Fruit fly (Drosophila melanogaster) whole organism, embryonic: ENCODE data around the gene CG13409.

Source experiments
- Adf1 ChIP-seq: fragments of 200-800 bp; sonication (Bioruptor generic); IDR thresholded peaks from 2 replicates; pipeline ENCODE4 v1.3.6; 2022; ENCODE audit warnings: missing biosample characterization, missing genetic modification characterization
- CG10321 ChIP-seq: fragments of 200-800 bp; sonication (Bioruptor generic); IDR thresholded peaks from 2 replicates; pipeline ENCODE4 v1.3.6; 2022; ENCODE audit warnings: missing biosample characterization, missing genetic modification characterization
- CG12071 ChIP-seq: fragments of 200-800 bp; sonication (Bioruptor generic); optimal IDR thresholded peaks from 3 replicates; lab custom pipeline; 2018; ENCODE audit warnings: missing biosample characterization, mild to moderate bottlenecking, missing genetic modification characterization
- CG13123 ChIP-seq: fragments of 200-800 bp; sonication (Bioruptor generic); optimal IDR thresholded peaks from 2 replicates; lab custom pipeline; 2016; ENCODE audit warnings: missing biosample characterization, missing genetic modification characterization
- CG14667 ChIP-seq: fragments of 200-800 bp; sonication (Bioruptor generic); IDR thresholded peaks from 2 replicates; pipeline ENCODE4 v1.3.6; 2022; ENCODE audit warnings: missing biosample characterization, missing genetic modification characterization
- CG15011 ChIP-seq: fragments of 200-800 bp; sonication (Bioruptor generic); optimal IDR thresholded peaks from 3 replicates; lab custom pipeline; 2018; ENCODE audit warnings: missing biosample characterization, mild to moderate bottlenecking, missing genetic modification characterization
- CG15269 ChIP-seq: fragments of 200-800 bp; sonication (Bioruptor generic); optimal IDR thresholded peaks from 2 replicates; lab custom pipeline; 2018; ENCODE audit warnings: missing biosample characterization, mild to moderate bottlenecking, missing genetic modification characterization, moderate library complexity
- CG15479 ChIP-seq: fragments of 200-800 bp; sonication (Bioruptor generic); optimal IDR thresholded peaks from 3 replicates; lab custom pipeline; 2019; ENCODE audit warnings: missing biosample characterization, mild to moderate bottlenecking, missing genetic modification characterization, moderate library complexity
- CG2120 ChIP-seq: fragments of 200-800 bp; sonication (Bioruptor generic); optimal IDR thresholded peaks from 3 replicates; lab custom pipeline; 2016; ENCODE audit warnings: missing biosample characterization, missing genetic modification characterization
- CG31388 ChIP-seq: fragments of 200-800 bp; sonication (Bioruptor generic); optimal IDR thresholded peaks from 2 replicates; lab custom pipeline; 2016; ENCODE audit warnings: missing biosample characterization, missing genetic modification characterization
- CG3838 ChIP-seq: fragments of 200-800 bp; sonication (Bioruptor generic); optimal IDR thresholded peaks from 3 replicates; lab custom pipeline; 2016; ENCODE audit warnings: missing biosample characterization, missing genetic modification characterization
- CG4328 ChIP-seq: fragments of 200-800 bp; sonication (Bioruptor generic); optimal IDR thresholded peaks from 3 replicates; lab custom pipeline; 2017; ENCODE audit warnings: missing biosample characterization, missing genetic modification reagents, missing genetic modification characterization
- CG4820 ChIP-seq: fragments of 200-800 bp; sonication (Bioruptor generic); optimal IDR thresholded peaks from 3 replicates; lab custom pipeline; 2016; ENCODE audit warnings: missing biosample characterization, missing genetic modification characterization
- CG4854 ChIP-seq: fragments of 200-800 bp; sonication (Bioruptor generic); optimal IDR thresholded peaks from 2 replicates; lab custom pipeline; 2016; ENCODE audit warnings: missing biosample characterization, missing genetic modification characterization, inconsistent platforms
- CG7745 ChIP-seq: fragments of 200-800 bp; sonication (Bioruptor generic); optimal IDR thresholded peaks from 2 replicates; lab custom pipeline; 2018; ENCODE audit warnings: missing biosample characterization, mild to moderate bottlenecking, missing genetic modification characterization, moderate library complexity
- CG7963 ChIP-seq: fragments of 200-800 bp; sonication (Bioruptor generic); IDR thresholded peaks from 3 replicates; pipeline ENCODE4 v1.3.6; 2022; ENCODE audit warnings: missing biosample characterization, missing genetic modification characterization; ENCODE audit not compliant: partially characterized antibody
- CG8944 ChIP-seq: fragments of 200-800 bp; sonication (Bioruptor generic); optimal IDR thresholded peaks from 3 replicates; lab custom pipeline; 2016; ENCODE audit warnings: missing biosample characterization, missing genetic modification characterization
- Dfd ChIP-seq, 2 experiments: fragments of >200 bp; optimal IDR thresholded peaks; 2 replicates each; lab custom pipeline; 2017; ENCODE audit warnings: missing biosample characterization in 2 of 2, missing genetic modification characterization in 2 of 2
- Doc3 ChIP-seq: fragments of 200-800 bp; sonication (Bioruptor generic); IDR thresholded peaks from 3 replicates; pipeline ENCODE4 v1.3.6; 2022; ENCODE audit warnings: missing biosample characterization, missing genetic modification characterization; ENCODE audit not compliant: partially characterized antibody
- Dp ChIP-seq: fragments of 200-800 bp; sonication (Bioruptor generic); optimal IDR thresholded peaks from 2 replicates; lab custom pipeline; 2018; ENCODE audit warnings: missing biosample characterization, mild to moderate bottlenecking, missing genetic modification characterization, moderate library complexity
- Gug ChIP-seq: fragments of 200-800 bp; sonication (Bioruptor generic); IDR thresholded peaks from 4 replicates; pipeline ENCODE4 v1.3.6; 2022; ENCODE audit warnings: missing biosample characterization, missing genetic modification characterization
- Hey ChIP-seq: fragments of 200-800 bp; sonication (Bioruptor generic); optimal IDR thresholded peaks from 3 replicates; lab custom pipeline; 2018; ENCODE audit warnings: missing biosample characterization, mild to moderate bottlenecking, missing genetic modification characterization
- HmgZ ChIP-seq: fragments of 200-800 bp; sonication (Bioruptor generic); optimal IDR thresholded peaks from 2 replicates; lab custom pipeline; 2018; ENCODE audit warnings: missing biosample characterization, mild to moderate bottlenecking, missing genetic modification characterization
- MESR4 ChIP-seq: fragments of 200-800 bp; sonication (Bioruptor generic); optimal IDR thresholded peaks from 2 replicates; lab custom pipeline; 2018; ENCODE audit warnings: missing biosample characterization, mild to moderate bottlenecking, missing genetic modification characterization, moderate library complexity
- Mes4 ChIP-seq: fragments of 200-800 bp; sonication (Bioruptor generic); optimal IDR thresholded peaks from 2 replicates; lab custom pipeline; 2016; ENCODE audit warnings: missing biosample characterization, missing genetic modification characterization
- Oli ChIP-seq: fragments of 200-800 bp; sonication (Bioruptor generic); optimal IDR thresholded peaks from 2 replicates; lab custom pipeline; 2018; ENCODE audit warnings: missing biosample characterization, mild to moderate bottlenecking, missing genetic modification characterization, moderate library complexity
- Poxn ChIP-seq: fragments of 200-800 bp; sonication (Bioruptor generic); IDR thresholded peaks from 2 replicates; pipeline ENCODE4 v1.3.6; 2022; ENCODE audit warnings: missing biosample characterization, missing genetic modification characterization
- Rx ChIP-seq: fragments of 200-800 bp; sonication (Bioruptor generic); IDR thresholded peaks from 2 replicates; pipeline ENCODE4 v1.3.6; 2022; ENCODE audit warnings: missing biosample characterization, missing genetic modification characterization
- Sry-β ChIP-seq: fragments of 200-800 bp; sonication (Bioruptor generic); optimal IDR thresholded peaks from 2 replicates; lab custom pipeline; 2018; ENCODE audit warnings: missing biosample characterization, mild to moderate bottlenecking, missing genetic modification characterization, moderate library complexity
- al ChIP-seq: fragments of 200-800 bp; sonication (Bioruptor generic); IDR thresholded peaks from 2 replicates; pipeline ENCODE4 v1.3.6; 2022; ENCODE audit warnings: missing biosample characterization, missing genetic modification characterization
- amos ChIP-seq: fragments of 200-800 bp; sonication (Bioruptor generic); IDR thresholded peaks from 2 replicates; pipeline ENCODE4 v1.3.6; 2022; ENCODE audit warnings: missing biosample characterization, missing genetic modification characterization; ENCODE audit not compliant: partially characterized antibody
- ash1 ChIP-seq: fragments of 200-800 bp; sonication (Bioruptor generic); optimal IDR thresholded peaks from 2 replicates; lab custom pipeline; 2018; ENCODE audit warnings: missing biosample characterization, mild to moderate bottlenecking, missing genetic modification characterization
- bcd ChIP-seq: fragments of 200-800 bp; sonication (Bioruptor generic); optimal IDR thresholded peaks from 2 replicates; lab custom pipeline; 2017; ENCODE audit warnings: missing biosample characterization, mild to moderate bottlenecking, missing genetic modification characterization
- cg ChIP-seq: fragments of 200-800 bp; sonication (Bioruptor generic); optimal IDR thresholded peaks from 3 replicates; lab custom pipeline; 2019; ENCODE audit warnings: missing biosample characterization, mild to moderate bottlenecking, missing genetic modification characterization, moderate library complexity
- dati ChIP-seq: fragments of 200-800 bp; sonication (Bioruptor generic); IDR thresholded peaks from 2 replicates; pipeline ENCODE4 v1.3.6; 2022; ENCODE audit warnings: missing biosample characterization, missing genetic modification characterization
- disco-r ChIP-seq: fragments of 200-800 bp; sonication (Bioruptor generic); optimal IDR thresholded peaks from 2 replicates; lab custom pipeline; 2016; ENCODE audit warnings: missing biosample characterization, missing genetic modification characterization
- dmrt11E ChIP-seq: fragments of 200-800 bp; sonication (Bioruptor generic); optimal IDR thresholded peaks from 3 replicates; lab custom pipeline; 2018; ENCODE audit warnings: missing biosample characterization, mild to moderate bottlenecking, missing genetic modification characterization, moderate library complexity
- ewg ChIP-seq: fragments of 200-800 bp; sonication (Bioruptor generic); optimal IDR thresholded peaks from 3 replicates; lab custom pipeline; 2017; ENCODE audit warnings: mild to moderate bottlenecking, missing biosample characterization, missing genetic modification reagents, missing genetic modification characterization
- fd3F ChIP-seq: fragments of 200-800 bp; sonication (Bioruptor generic); optimal IDR thresholded peaks from 2 replicates; lab custom pipeline; 2018; ENCODE audit warnings: missing biosample characterization, mild to moderate bottlenecking, missing genetic modification characterization, moderate library complexity
- gsb ChIP-seq: fragments of 200-800 bp; sonication (Bioruptor generic); IDR thresholded peaks from 2 replicates; pipeline ENCODE4 v1.3.6; 2022; ENCODE audit warnings: missing biosample characterization, missing genetic modification characterization
- gsb-n ChIP-seq: fragments of 200-800 bp; sonication (Bioruptor generic); optimal IDR thresholded peaks from 3 replicates; lab custom pipeline; 2018; ENCODE audit warnings: missing biosample characterization, mild to moderate bottlenecking, missing genetic modification characterization
- jumu ChIP-seq: fragments of 200-800 bp; sonication (Bioruptor generic); optimal IDR thresholded peaks from 3 replicates; lab custom pipeline; 2016; ENCODE audit warnings: missing biosample characterization, missing genetic modification characterization
- kay ChIP-seq: fragments of 200-800 bp; sonication (Bioruptor generic); optimal IDR thresholded peaks from 2 replicates; lab custom pipeline; 2016; ENCODE audit warnings: missing biosample characterization, missing genetic modification characterization
- knrl ChIP-seq: fragments of 200-800 bp; sonication (Bioruptor generic); IDR thresholded peaks from 3 replicates; pipeline ENCODE4 v1.3.6; 2022; ENCODE audit warnings: missing biosample characterization, missing genetic modification characterization; ENCODE audit not compliant: partially characterized antibody
- pnt ChIP-seq: fragments of 200-800 bp; sonication (Bioruptor generic); optimal IDR thresholded peaks from 3 replicates; lab custom pipeline; 2016; ENCODE audit warnings: missing biosample characterization, missing genetic modification characterization
- repo ChIP-seq: fragments of 200-800 bp; sonication (Bioruptor generic); optimal IDR thresholded peaks from 2 replicates; lab custom pipeline; 2016; ENCODE audit warnings: missing biosample characterization, missing genetic modification characterization
- sob ChIP-seq: fragments of 200-800 bp; sonication (Bioruptor generic); IDR thresholded peaks from 2 replicates; pipeline ENCODE4 v1.3.6; 2022; ENCODE audit warnings: missing biosample characterization, missing genetic modification characterization
- usp ChIP-seq: fragments of >200 bp; optimal IDR thresholded peaks from 2 replicates; lab custom pipeline; 2017; ENCODE audit warnings: missing biosample characterization, missing genetic modification characterization
- vnd ChIP-seq: fragments of 200-800 bp; sonication (Bioruptor generic); IDR thresholded peaks from 3 replicates; pipeline ENCODE4 v1.3.6; 2022; ENCODE audit warnings: missing biosample characterization, missing genetic modification characterization; ENCODE audit not compliant: partially characterized antibody
- wdn ChIP-seq: fragments of 200-800 bp; sonication (Bioruptor generic); IDR thresholded peaks from 2 replicates; pipeline ENCODE4 v1.3.6; 2022; ENCODE audit warnings: missing biosample characterization, missing genetic modification characterization
- z ChIP-seq: fragments of 200-800 bp; sonication (Bioruptor generic); IDR thresholded peaks from 3 replicates; pipeline ENCODE4 v1.3.6; 2022; ENCODE audit warnings: missing biosample characterization, missing genetic modification characterization
- zfh1 ChIP-seq: fragments of 200-800 bp; sonication (Bioruptor generic); IDR thresholded peaks from 3 replicates; pipeline ENCODE4 v1.3.6; 2022; ENCODE audit warnings: missing biosample characterization, missing genetic modification characterization

The CG13409 gene

dm6 chr3R:22039480-22039879 is 7.8 kb upstream of the CG13409 start (continued):
- no peak for TF ChIP-seq Dfd (GFP tag; optimal IDR thresholded peaks at IDR 0.05; lab: Kevin White, UChicago)
- peak; percentile 10 for TF ChIP-seq CG8944 (GFP tag; lab: Kevin White, UChicago)
- TF ChIP-seq Gug (GFP tag; lab: Robert Waterston, UW), result no peak; the same call in 2 of the 4 replicates
- TF ChIP-seq amos (GFP tag; lab: Robert Waterston, UW), result no peak
- peak; percentile 55 for TF ChIP-seq sob (GFP tag; lab: Robert Waterston, UW)
- TF ChIP-seq Rx (GFP tag; lab: Robert Waterston, UW), result peak; percentile 72
- TF ChIP-seq CG15479 (GFP tag; lab: Kevin White, UChicago), result no peak
- TF ChIP-seq gsb-n, result no peak
- TF ChIP-seq Adf1, result no peak
- TF ChIP-seq CG7963 (GFP tag; lab: Robert Waterston, UW), result no peak
- no peak for TF ChIP-seq vnd (GFP tag; lab: Robert Waterston, UW)
- peak; percentile 36; the same call in 1 of the 2 replicates for TF ChIP-seq CG14667 (GFP tag; lab: Robert Waterston, UW)
- no peak for TF ChIP-seq knrl (GFP tag; lab: Robert Waterston, UW)
- peak; percentile 18 for TF ChIP-seq CG4820 (GFP tag; lab: Kevin White, UChicago)
- TF ChIP-seq Poxn (GFP tag; lab: Robert Waterston, UW), result no peak
- no peak for TF ChIP-seq dati (GFP tag; lab: Robert Waterston, UW)
- TF ChIP-seq cg, result peak; percentile 55
- TF ChIP-seq ash1 (GFP tag; lab: Kevin White, UChicago), result no peak
- TF ChIP-seq bcd (GFP tag; lab: Kevin White, UChicago), result peak; percentile 39
- TF ChIP-seq pnt (GFP tag; lab: Kevin White, UChicago), result no peak
- peak; percentile 28 for TF ChIP-seq CG2120
- TF ChIP-seq CG4328 (GFP tag; lab: Kevin White, UChicago), result no peak
- TF ChIP-seq CG10321, result 0 out of 2 replicates have a peak, but pooled peaks have one; percentile 17
- TF ChIP-seq repo, result no peak
- peak; percentile 32 for TF ChIP-seq ewg
- no peak for TF ChIP-seq CG12071 (GFP tag; lab: Kevin White, UChicago)
- no peak for TF ChIP-seq wdn (GFP tag; lab: Robert Waterston, UW)
- peak; percentile 54 for TF ChIP-seq Oli (tag; lab: Kevin White, UChicago)
- no peak for TF ChIP-seq Mes4 (GFP tag; lab: Kevin White, UChicago)
- no peak for TF ChIP-seq MESR4 (GFP tag; lab: Kevin White, UChicago)
- TF ChIP-seq zfh1 (GFP tag; lab: Robert Waterston, UW), result peak; percentile 86
- TF ChIP-seq CG31388, result no peak
- no peak for TF ChIP-seq Dp (GFP tag; lab: Kevin White, UChicago)
- TF ChIP-seq HmgZ, result no peak
- TF ChIP-seq jumu (GFP tag; lab: Kevin White, UChicago), result peak; percentile 10
- no peak for TF ChIP-seq CG4854 (GFP tag; lab: Kevin White, UChicago)
- TF ChIP-seq al, result no peak
- no peak for TF ChIP-seq CG3838 (GFP tag; lab: Kevin White, UChicago)
- TF ChIP-seq CG15011 (GFP tag; lab: Kevin White, UChicago), result no peak
- TF ChIP-seq usp (GFP tag; lab: Kevin White, UChicago), result no peak
- TF ChIP-seq Doc3 (GFP tag; lab: Robert Waterston, UW), result no peak
- TF ChIP-seq gsb (GFP tag; lab: Robert Waterston, UW), result no peak
- TF ChIP-seq kay (GFP tag; lab: Kevin White, UChicago), result no peak
- TF ChIP-seq z, result no peak
- no peak for TF ChIP-seq CG15269
- TF ChIP-seq Hey (tag; lab: Kevin White, UChicago), result no peak
- no peak for TF ChIP-seq CG13123 (GFP tag; lab: Kevin White, UChicago)
- TF ChIP-seq fd3F (GFP tag; lab: Kevin White, UChicago), result no peak
- no peak for TF ChIP-seq CG7745 (tag; lab: Kevin White, UChicago)
- peak; percentile 11 for TF ChIP-seq dmrt11E (tag; lab: Kevin White, UChicago)
- TF ChIP-seq disco-r (GFP tag; lab: Kevin White, UChicago), result no peak
- no peak for TF ChIP-seq Sry-β
